Worm (Caenorhabditis elegans) whole organism, L2 larva: ENCODE measurements around the gene C43H6.12.

ENCODE experiments used
- F13H6.1 ChIP-seq: sonication (generic microtip); optimal IDR thresholded peaks from 2 replicates; lab custom pipeline; 2016; ENCODE audit warnings: missing genetic modification characterization, missing compliant biosample characterization
- Y55F3AM.14 ChIP-seq: fragments of 200-800 bp; sonication (Bioruptor generic); optimal IDR thresholded peaks from 2 replicates; lab custom pipeline; 2018; ENCODE audit warnings: mild to moderate bottlenecking, missing genetic modification characterization, missing compliant biosample characterization
- ZK546.5 ChIP-seq: sonication (generic microtip); optimal IDR thresholded peaks from 2 replicates; lab custom pipeline; 2017; ENCODE audit warnings: missing biosample characterization, missing genetic modification characterization
- alr-1 ChIP-seq: fragments of 150-350 bp; optimal IDR thresholded peaks from 2 replicates; lab custom pipeline; 2014; ENCODE audit warnings: missing biosample characterization, missing genetic modification characterization
- aly-2 ChIP-seq: fragments of 150-350 bp; optimal IDR thresholded peaks from 2 replicates; lab custom pipeline; 2014; ENCODE audit warnings: missing biosample characterization, missing genetic modification characterization
- ama-1 ChIP-seq: fragments of 150-350 bp; optimal IDR thresholded peaks from 2 replicates; lab custom pipeline; 2018; ENCODE audit warnings: inconsistent platforms
- blmp-1 ChIP-seq: sonication (generic microtip); optimal IDR thresholded peaks from 2 replicates; lab custom pipeline; 2017; ENCODE audit warnings: missing genetic modification characterization, mild to moderate bottlenecking, missing compliant biosample characterization, antibody characterized with exemption, moderate library complexity; ENCODE audit not compliant: insufficient read depth
- crh-2 ChIP-seq: sonication (generic microtip); optimal IDR thresholded peaks from 2 replicates; lab custom pipeline; 2017; ENCODE audit warnings: missing biosample characterization, missing genetic modification characterization
- dmd-4 ChIP-seq: sonication (generic microtip); optimal IDR thresholded peaks from 2 replicates; lab custom pipeline; 2017; ENCODE audit warnings: missing biosample characterization, missing genetic modification characterization
- egl-27 ChIP-seq: sonication (generic microtip); optimal IDR thresholded peaks from 3 replicates; lab custom pipeline; 2017; ENCODE audit warnings: missing biosample characterization, missing genetic modification reagents, missing genetic modification characterization
- elt-3 ChIP-seq: sonication (generic microtip); optimal IDR thresholded peaks from 2 replicates; lab custom pipeline; 2017; ENCODE audit warnings: missing biosample characterization, missing genetic modification characterization
- fos-1 ChIP-seq: fragments of 150-350 bp; optimal IDR thresholded peaks from 2 replicates; lab custom pipeline; 2014; ENCODE audit warnings: missing biosample characterization, missing genetic modification characterization
- lin-11 ChIP-seq: fragments of 150-350 bp; sonication (generic microtip); optimal IDR thresholded peaks from 2 replicates; lab custom pipeline; 2014; ENCODE audit warnings: missing biosample characterization, missing genetic modification characterization, inconsistent platforms, mixed read lengths
- lin-13 ChIP-seq: fragments of 150-350 bp; optimal IDR thresholded peaks from 2 replicates; lab custom pipeline; 2014; ENCODE audit warnings: missing biosample characterization, missing genetic modification reagents, missing genetic modification characterization
- mdl-1 ChIP-seq, 2 experiments: fragments of 150-350 bp in 1 of 2; sonication (generic microtip) in 1 of 2; optimal IDR thresholded peaks; 2 replicates each; lab custom pipeline; 2017; ENCODE audit warnings: missing biosample characterization in 2 of 2, missing genetic modification characterization in 2 of 2
- nhr-10 ChIP-seq: sonication (generic microtip); optimal IDR thresholded peaks from 2 replicates; lab custom pipeline; 2017; ENCODE audit warnings: missing biosample characterization, missing genetic modification characterization
- nhr-11 ChIP-seq: fragments of 150-350 bp; optimal IDR thresholded peaks from 2 replicates; lab custom pipeline; 2014; ENCODE audit warnings: missing biosample characterization, missing genetic modification characterization
- nhr-129 ChIP-seq: fragments of 150-350 bp; optimal IDR thresholded peaks from 2 replicates; lab custom pipeline; 2014; ENCODE audit warnings: missing biosample characterization, missing genetic modification characterization
- nhr-237 ChIP-seq: fragments of 150-350 bp; optimal IDR thresholded peaks from 2 replicates; lab custom pipeline; 2014; ENCODE audit warnings: missing biosample characterization, missing genetic modification characterization
- nhr-25 ChIP-seq: fragments of 150-350 bp; sonication (generic microtip); optimal IDR thresholded peaks from 3 replicates; lab custom pipeline; 2014; ENCODE audit warnings: missing biosample characterization, missing genetic modification characterization
- nhr-6 ChIP-seq: fragments of 150-350 bp; optimal IDR thresholded peaks from 2 replicates; lab custom pipeline; 2014; ENCODE audit warnings: missing biosample characterization, missing genetic modification characterization
- nhr-77 ChIP-seq: fragments of 150-350 bp; optimal IDR thresholded peaks from 2 replicates; lab custom pipeline; 2014; ENCODE audit warnings: missing biosample characterization, missing genetic modification characterization
- peb-1 ChIP-seq: fragments of 150-350 bp; optimal IDR thresholded peaks from 2 replicates; lab custom pipeline; 2014; ENCODE audit warnings: missing biosample characterization, missing genetic modification characterization
- skn-1 ChIP-seq: sonication (generic microtip); optimal IDR thresholded peaks from 2 replicates; lab custom pipeline; 2017; ENCODE audit warnings: missing biosample characterization, missing genetic modification characterization
- sma-3 ChIP-seq: sonication (generic microtip); optimal IDR thresholded peaks from 2 replicates; lab custom pipeline; 2016; ENCODE audit warnings: missing genetic modification reagents, missing genetic modification characterization, missing compliant biosample characterization
- sma-9 ChIP-seq, 2 experiments: fragments of 150-350 bp in 1 of 2; sonication (generic microtip) in 1 of 2; optimal IDR thresholded peaks; 2 replicates each; lab custom pipeline; 2014 to 2016; ENCODE audit warnings: missing genetic modification characterization in 2 of 2, mild to moderate bottlenecking in 1 of 2, missing biosample characterization in 1 of 2, missing compliant biosample characterization in 1 of 2, missing genetic modification reagents in 1 of 2, moderate library complexity in 1 of 2
- snpc-4 ChIP-seq: fragments of 150-350 bp; optimal IDR thresholded peaks from 2 replicates; lab custom pipeline; 2014; ENCODE audit warnings: missing biosample characterization, missing genetic modification characterization
- unc-39 ChIP-seq: fragments of 150-350 bp; optimal IDR thresholded peaks from 2 replicates; lab custom pipeline; 2014; ENCODE audit warnings: missing biosample characterization, missing genetic modification characterization
- unc-55 ChIP-seq: fragments of 150-350 bp; sonication (generic microtip); optimal IDR thresholded peaks from 3 replicates; lab custom pipeline; 2014; ENCODE audit warnings: missing biosample characterization, missing genetic modification reagents, missing genetic modification characterization
- unc-62 ChIP-seq: fragments of 150-350 bp; optimal IDR thresholded peaks from 2 replicates; lab custom pipeline; 2014; ENCODE audit warnings: missing biosample characterization, missing genetic modification reagents, missing genetic modification characterization
- zag-1 ChIP-seq: fragments of 150-350 bp; optimal IDR thresholded peaks from 2 replicates; lab custom pipeline; 2014; ENCODE audit warnings: missing biosample characterization, missing genetic modification characterization
- ztf-11 ChIP-seq: sonication (generic microtip); optimal IDR thresholded peaks from 2 replicates; lab custom pipeline; 2017; ENCODE audit warnings: missing biosample characterization, missing genetic modification characterization
- ztf-4 ChIP-seq: fragments of 150-350 bp; optimal IDR thresholded peaks from 2 replicates; lab custom pipeline; 2014; ENCODE audit warnings: missing biosample characterization, missing genetic modification characterization

C43H6.12 gene

DNA sequence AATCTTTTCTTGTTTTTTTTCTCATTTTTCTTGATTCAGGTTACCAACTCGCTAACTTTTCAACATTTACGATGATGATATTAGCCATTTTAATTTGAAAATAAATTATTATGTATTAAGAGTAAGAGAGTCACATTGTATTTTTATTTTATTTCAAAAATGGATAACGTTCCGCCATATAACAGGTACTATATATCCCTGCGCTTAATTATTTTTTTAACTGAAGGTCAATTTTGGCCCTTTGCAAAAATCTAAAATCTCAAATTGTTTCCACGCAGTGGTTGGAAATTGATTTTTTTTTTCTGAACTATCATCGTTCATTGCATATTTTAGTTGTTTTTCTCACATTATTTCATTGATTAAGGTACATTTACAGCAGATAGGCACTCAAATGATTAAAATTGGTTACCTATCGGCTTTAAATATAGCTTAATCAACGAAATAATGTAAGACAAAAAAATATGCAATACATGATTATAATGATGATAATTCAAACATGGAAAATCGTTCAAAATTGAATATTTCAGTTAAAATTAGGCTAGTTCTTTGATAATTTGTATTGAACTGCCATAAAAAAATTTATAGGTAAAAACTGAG is 44.6 kb upstream of the C43H6.12 start (continued):
- TF ChIP-seq lin-13 (GFP tag; lab: Kevin White, UChicago), result peak; percentile 94
- peak; percentile 91 for TF ChIP-seq nhr-10 (tag; lab: Kevin White, UChicago)
- TF ChIP-seq nhr-6 (tag; lab: Kevin White, UChicago), result peak; percentile 89
- peak; percentile 76 for TF ChIP-seq dmd-4 (tag; lab: Kevin White, UChicago)
- TF ChIP-seq egl-27 (tag; lab: Kevin White, UChicago), result peak; percentile 92
- TF ChIP-seq elt-3 (tag; lab: Kevin White, UChicago), result no peak
- no peak for TF ChIP-seq unc-39 (tag; lab: Kevin White, UChicago)
- TF ChIP-seq blmp-1, result peak; percentile 68
- no peak for TF ChIP-seq ama-1 (lab: Kevin White, UChicago)

DNA sequence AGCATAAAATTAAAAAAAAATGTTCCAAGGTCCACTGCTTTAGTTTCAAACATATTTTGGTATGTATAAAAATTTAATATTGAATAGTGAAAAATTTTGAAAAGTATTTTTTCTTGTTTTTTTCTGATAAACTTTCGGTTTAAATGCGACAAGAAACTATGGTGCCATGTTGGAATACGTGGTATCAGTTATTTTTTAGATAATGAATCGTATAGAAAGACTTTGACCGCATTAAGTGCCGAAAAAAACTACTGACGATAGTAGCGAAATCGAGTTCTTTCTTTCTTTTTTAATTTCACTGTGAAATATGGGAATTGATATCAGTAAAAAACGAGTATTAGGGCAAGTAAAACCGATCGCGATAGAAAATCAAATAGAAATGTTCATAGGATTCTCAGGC is 43.5 kb upstream of the C43H6.12 start, which contains the start of gene T24D8.6:
TSS of gene T24D8.6 (minus strand) at position 101 of the 400 bp plus-strand sequence.
- no peak for TF ChIP-seq aly-2 (tag; lab: Kevin White, UChicago)
- no peak for TF ChIP-seq unc-39 (tag; lab: Kevin White, UChicago)
- no peak for TF ChIP-seq nhr-77 (tag; lab: Kevin White, UChicago)
- no peak for TF ChIP-seq unc-62 (GFP tag; lab: Kevin White, UChicago)
- no peak for TF ChIP-seq lin-11 (tag; lab: Kevin White, UChicago)
- TF ChIP-seq nhr-237 (tag; lab: Kevin White, UChicago), result no peak
- no peak for TF ChIP-seq nhr-129 (tag; lab: Kevin White, UChicago)
- TF ChIP-seq alr-1, result no peak
- TF ChIP-seq skn-1, result no peak
- no peak for TF ChIP-seq ZK546.5 (tag; lab: Kevin White, UChicago)
- no peak for TF ChIP-seq ama-1 (lab: Kevin White, UChicago)

DNA sequence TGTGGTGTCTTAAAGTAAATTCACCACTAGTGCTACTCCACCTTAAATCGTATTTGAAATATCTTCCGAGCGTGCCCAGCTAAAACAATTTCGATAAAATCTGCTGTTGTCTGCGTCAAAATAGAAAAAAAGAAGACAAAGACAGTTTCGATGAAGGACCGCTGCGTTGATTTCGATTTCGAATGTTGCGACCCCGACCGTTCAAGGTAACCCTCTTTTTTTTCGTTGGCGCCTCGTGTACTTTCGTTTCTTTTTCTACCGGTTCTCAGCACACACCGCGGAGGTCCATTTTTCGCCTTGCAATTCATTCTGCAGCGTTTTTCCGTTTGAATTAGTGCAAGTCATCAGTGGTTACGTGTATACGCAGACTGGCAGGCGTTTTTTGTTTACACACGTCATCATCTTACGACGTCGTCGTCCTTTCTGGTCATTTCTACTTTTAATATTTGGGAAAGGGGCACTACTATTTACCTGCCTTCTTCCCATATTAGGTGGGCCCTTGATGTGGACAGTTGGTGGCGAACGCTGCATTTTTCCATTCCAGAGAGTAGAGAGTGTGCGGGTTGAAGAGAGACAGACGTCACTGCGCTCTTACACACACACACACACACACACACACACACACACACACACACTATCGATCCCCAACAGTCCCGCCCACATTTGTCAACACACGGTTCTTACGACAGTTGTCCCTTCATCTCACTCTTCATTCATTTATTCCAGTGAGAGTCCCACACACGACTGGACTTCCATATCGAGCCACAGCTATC is 41.2 kb upstream of the C43H6.12 start:
- TF ChIP-seq zag-1 (tag; lab: Kevin White, UChicago) (no peak), nhr-10 (tag; lab: Kevin White, UChicago) (no peak), sma-9 (GFP tag; optimal IDR thresholded peaks at IDR 0.05; lab: Kevin White, UChicago) (peak; percentile 47), sma-9 (tag; optimal IDR thresholded peaks at IDR 0.05; lab: Kevin White, UChicago) (no peak), nhr-129 (tag; lab: Kevin White, UChicago) (peak; percentile 28), blmp-1 (peak; percentile 85), unc-55 (no peak), F13H6.1 (peak; percentile 43), ztf-11 (tag; lab: Kevin White, UChicago) (no peak), snpc-4 (tag; lab: Kevin White, UChicago) (no peak), peb-1 (tag; lab: Kevin White, UChicago) (no peak), nhr-77 (tag; lab: Kevin White, UChicago) (no peak), nhr-25 (peak; percentile 83), ztf-4 (tag; lab: Kevin White, UChicago) (no peak), mdl-1 (tag; optimal IDR thresholded peaks at IDR 0.05; lab: Kevin White, UChicago) (no peak), crh-2 (no peak), Y55F3AM.14 (GFP tag; lab: Kevin White, UChicago) (no peak)

DNA sequence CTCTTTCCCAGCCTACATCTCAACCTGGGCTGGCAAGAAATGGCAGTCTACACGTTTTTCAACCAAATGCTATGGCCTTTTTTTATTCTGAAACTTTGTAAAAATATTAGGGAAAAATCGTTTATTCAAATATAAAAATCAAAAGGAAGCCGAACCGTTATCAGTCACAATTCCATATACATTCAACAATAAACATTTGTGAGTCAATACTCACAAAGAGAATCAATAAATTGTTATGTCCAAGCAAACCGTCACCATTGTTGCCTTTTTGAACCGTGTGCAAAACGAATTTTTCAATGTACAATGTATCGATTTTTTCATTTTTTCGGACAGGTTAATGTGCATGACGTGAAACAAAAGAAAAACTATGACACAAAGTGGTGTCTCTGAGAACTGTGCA is 40.3 kb upstream of the C43H6.12 start:
- TF ChIP-seq nhr-77 (tag; lab: Kevin White, UChicago) (no peak), fos-1 (tag; lab: Kevin White, UChicago) (peak; percentile 28)

DNA sequence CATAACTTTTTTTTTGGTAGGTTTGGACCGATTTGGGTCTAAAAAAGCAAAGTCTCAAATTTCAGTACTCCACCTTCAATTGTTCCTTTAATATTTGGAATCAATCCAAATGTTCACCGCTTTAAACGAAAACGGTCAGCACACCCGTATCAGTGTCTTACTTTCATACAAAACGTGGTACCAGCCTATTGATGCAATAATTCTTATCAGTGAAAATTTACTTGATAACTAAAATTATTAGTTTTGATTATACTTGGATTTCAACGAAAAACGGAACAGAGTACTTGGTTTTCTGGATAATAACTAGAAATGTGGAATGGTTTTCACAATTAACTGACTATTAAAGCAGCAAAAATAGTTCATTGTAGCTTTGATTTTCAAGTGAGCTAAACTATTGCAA is 38.8 kb upstream of the C43H6.12 start:
- no peak for TF ChIP-seq sma-3
- TF ChIP-seq unc-39 (tag; lab: Kevin White, UChicago), result no peak
- TF ChIP-seq crh-2, result peak; percentile 61
- peak; percentile 77 for TF ChIP-seq fos-1 (tag; lab: Kevin White, UChicago)
- TF ChIP-seq nhr-11, result no peak
